Worm (Caenorhabditis elegans) whole organism, L1 larva: ENCODE results near the gene zyg-11.
A peak's percentile ranks its signal among the peaks of the same experiment; 100 is the strongest.

Experiments
- C34B4.2 ChIP-seq: sonication (generic microtip); optimal IDR thresholded peaks from 2 replicates; lab custom pipeline; 2017; ENCODE audit warnings: mild to moderate bottlenecking, missing genetic modification characterization, missing compliant biosample characterization
- F16B12.6 ChIP-seq: fragments of 150-350 bp; optimal IDR thresholded peaks from 2 replicates; lab custom pipeline; 2014; ENCODE audit warnings: missing biosample characterization, missing genetic modification characterization
- alr-1 ChIP-seq: fragments of 200-800 bp; sonication (Bioruptor generic); optimal IDR thresholded peaks from 2 replicates; lab custom pipeline; 2018; ENCODE audit warnings: borderline replicate concordance, mild to moderate bottlenecking, missing genetic modification characterization, missing compliant biosample characterization
- efl-1 ChIP-seq, 4 experiments: fragments of 150-350 bp; optimal IDR thresholded peaks in 3 of 4; peaks in 1 of 4; 1 replicate in 1 of 4; 2 replicates in 3 of 4; lab custom pipeline; 2014; ENCODE audit warnings: missing biosample characterization in 2 of 4, missing genetic modification characterization in 2 of 4, missing genetic modification reagents in 2 of 4
- fkh-10 ChIP-seq: sonication (generic microtip); optimal IDR thresholded peaks from 2 replicates; lab custom pipeline; 2017; ENCODE audit warnings: missing biosample characterization, missing genetic modification reagents, missing genetic modification characterization
- fkh-4 ChIP-seq: sonication (generic microtip); optimal IDR thresholded peaks from 2 replicates; lab custom pipeline; 2016; ENCODE audit warnings: missing compliant biosample characterization, missing genetic modification characterization, borderline replicate concordance
- fkh-8 ChIP-seq: sonication (generic microtip); optimal IDR thresholded peaks from 2 replicates; lab custom pipeline; 2016; ENCODE audit warnings: mild to moderate bottlenecking, missing genetic modification characterization, missing compliant biosample characterization
- grh-1 ChIP-seq: fragments of 200-800 bp; sonication (Bioruptor generic); IDR thresholded peaks from 2 replicates; pipeline ENCODE4 v1.3.6; 2022; ENCODE audit warnings: missing genetic modification reagents, missing genetic modification characterization, missing compliant biosample characterization
- hlh-17 ChIP-seq: fragments of 200-800 bp; sonication (Bioruptor generic); optimal IDR thresholded peaks from 2 replicates; lab custom pipeline; 2018; ENCODE audit warnings: missing genetic modification characterization, mild to moderate bottlenecking, missing compliant biosample characterization, moderate library complexity, borderline replicate concordance
- jun-1 ChIP-seq: fragments of 150-350 bp; optimal IDR thresholded peaks from 2 replicates; lab custom pipeline; 2014; ENCODE audit warnings: missing biosample characterization, missing genetic modification reagents, missing genetic modification characterization
- lin-14 ChIP-seq: fragments of 200-800 bp; sonication (Bioruptor generic); optimal IDR thresholded peaks from 2 replicates; lab custom pipeline; 2018; ENCODE audit warnings: mild to moderate bottlenecking, missing genetic modification characterization, moderate library complexity, missing compliant biosample characterization
- lir-3 ChIP-seq: sonication (generic microtip); optimal IDR thresholded peaks from 2 replicates; lab custom pipeline; 2016; ENCODE audit warnings: mild to moderate bottlenecking, missing genetic modification characterization, moderate library complexity, missing compliant biosample characterization; ENCODE audit not compliant: poor library complexity
- lsy-2 ChIP-seq, 2 experiments: fragments of 150-350 bp; optimal IDR thresholded peaks; 2 replicates each; lab custom pipeline; 2014; ENCODE audit warnings: missing biosample characterization in 2 of 2, missing genetic modification characterization in 2 of 2
- nhr-20 ChIP-seq: sonication (generic microtip); optimal IDR thresholded peaks from 2 replicates; lab custom pipeline; 2016; ENCODE audit warnings: mild to moderate bottlenecking, missing genetic modification characterization, missing compliant biosample characterization
- nhr-47 ChIP-seq: sonication (generic microtip); optimal IDR thresholded peaks from 2 replicates; lab custom pipeline; 2016; ENCODE audit warnings: mild to moderate bottlenecking, missing genetic modification characterization, moderate library complexity, missing compliant biosample characterization
- nhr-71 ChIP-seq: sonication (generic microtip); optimal IDR thresholded peaks from 2 replicates; lab custom pipeline; 2016; ENCODE audit warnings: mild to moderate bottlenecking, missing genetic modification characterization, moderate library complexity, missing compliant biosample characterization
- snu-23 ChIP-seq: sonication (generic microtip); optimal IDR thresholded peaks from 2 replicates; lab custom pipeline; 2016; ENCODE audit warnings: missing genetic modification characterization, missing compliant biosample characterization
- sox-4 ChIP-seq: sonication (generic microtip); optimal IDR thresholded peaks from 2 replicates; lab custom pipeline; 2016; ENCODE audit warnings: missing genetic modification characterization, missing compliant biosample characterization
- unc-62 ChIP-seq: fragments of 150-350 bp; optimal IDR thresholded peaks from 2 replicates; lab custom pipeline; 2014; ENCODE audit warnings: missing biosample characterization, missing genetic modification reagents, missing genetic modification characterization
- unc-86 ChIP-seq: sonication (generic microtip); optimal IDR thresholded peaks from 2 replicates; lab custom pipeline; 2016; ENCODE audit warnings: missing genetic modification characterization, missing compliant biosample characterization
- vab-15 ChIP-seq: sonication (generic microtip); optimal IDR thresholded peaks from 2 replicates; lab custom pipeline; 2017; ENCODE audit warnings: missing genotype, mild to moderate bottlenecking, missing genetic modification characterization, missing compliant biosample characterization
- xbp-1 ChIP-seq: sonication (generic microtip); optimal IDR thresholded peaks from 2 replicates; lab custom pipeline; 2016; ENCODE audit warnings: missing genetic modification characterization, missing compliant biosample characterization
- ztf-11 ChIP-seq, 2 experiments: sonication (generic microtip); optimal IDR thresholded peaks; 2 replicates each; lab custom pipeline; 2016 to 2017; ENCODE audit warnings: missing genetic modification characterization in 2 of 2, missing biosample characterization in 1 of 2, missing compliant biosample characterization in 1 of 2
- ztf-4 ChIP-seq: fragments of 150-350 bp; optimal IDR thresholded peaks from 2 replicates; lab custom pipeline; 2014; ENCODE audit warnings: missing biosample characterization, missing genetic modification characterization

The zyg-11 gene

ce11 chrII:8017380-8017779, at the start of gene zyg-11:
Gene zyg-11, plus strand, starts transcription at chrII:8017680.
- TF ChIP-seq efl-1 (optimal IDR thresholded peaks at IDR 0.05; lab: Kevin White, UChicago) (peak in 1 of 2 experiments; percentile 12), efl-1 (GFP tag; optimal IDR thresholded peaks at IDR 0.05 in 1 of 2; lab: Kevin White, UChicago) (no peak), fkh-4 (tag; lab: Kevin White, UChicago) (no peak), lir-3 (tag; lab: Kevin White, UChicago) (peak; percentile 7)

DNA sequence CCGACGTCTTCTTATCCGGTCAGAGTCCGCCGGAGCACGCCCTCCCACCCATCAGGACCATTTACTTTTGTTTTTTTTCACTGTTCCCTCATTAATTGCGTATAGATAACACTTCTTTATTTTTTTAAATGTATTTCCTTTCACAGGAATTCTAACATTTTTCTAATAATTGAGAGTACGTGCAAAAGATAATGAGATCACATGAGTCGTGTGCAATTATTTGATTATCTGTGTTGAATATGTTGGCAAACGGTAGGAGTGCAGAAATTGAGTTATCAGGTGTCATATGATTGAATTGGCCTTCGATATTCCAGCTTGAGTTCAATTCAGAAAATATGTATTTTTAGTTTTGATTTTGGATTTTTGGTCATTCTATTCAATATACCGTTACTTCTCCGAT, 49.1 kb upstream of the zyg-11 start:
- peak; percentile 45 for TF ChIP-seq nhr-47 (tag; lab: Kevin White, UChicago)
- no peak for TF ChIP-seq alr-1 (tag; lab: Kevin White, UChicago)
- peak; percentile 39 for TF ChIP-seq nhr-71
- TF ChIP-seq fkh-8: peak; percentile 9

- TF ChIP-seq nhr-71 (peak; percentile 22), C34B4.2 (tag; lab: Kevin White, UChicago) (no peak), unc-86 (peak; percentile 7), efl-1 (optimal IDR thresholded peaks at IDR 0.05; lab: Kevin White, UChicago) (no peak), efl-1 (GFP tag; optimal IDR thresholded peaks at IDR 0.05 in 1 of 2; lab: Kevin White, UChicago) (peak in 1 of 2 experiments; percentile 71), lin-14 (GFP tag; lab: Kevin White, UChicago) (peak; percentile 60), ztf-11 (tag; optimal IDR thresholded peaks at IDR 0.05; lab: Kevin White, UChicago) (no peak)
- TF ChIP-seq, all 84 proteins: peak for 4
Observed at ce11 chrII:7974189-7974823, 43.2 kb upstream of the zyg-11 start.

DNA sequence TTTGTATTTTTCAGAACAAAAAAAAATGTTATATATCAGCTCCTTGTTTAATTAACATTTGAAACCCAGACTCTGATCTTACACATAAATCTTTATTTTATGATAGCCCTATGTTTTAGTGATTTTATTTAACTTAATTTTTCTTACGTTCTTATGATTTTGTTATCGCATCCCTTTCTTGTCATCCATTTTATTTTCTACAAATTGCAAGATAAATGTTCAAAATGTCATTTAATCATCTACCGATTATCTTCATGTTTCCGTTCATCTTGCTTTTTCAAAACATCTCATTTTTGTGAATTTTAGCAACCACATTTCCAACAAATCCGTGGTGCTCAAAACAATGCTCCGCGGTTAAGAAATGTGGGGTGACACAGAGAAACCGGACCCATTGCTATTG, 41.2 kb upstream of the zyg-11 start, which contains the start of gene DH11.5:
DH11.5 (plus strand) TSS at position 301 of the 400 bp plus-strand sequence.
- TF ChIP-seq unc-62 (GFP tag; lab: Kevin White, UChicago) (no peak), fkh-10 (GFP tag; lab: Kevin White, UChicago) (no peak)

DNA sequence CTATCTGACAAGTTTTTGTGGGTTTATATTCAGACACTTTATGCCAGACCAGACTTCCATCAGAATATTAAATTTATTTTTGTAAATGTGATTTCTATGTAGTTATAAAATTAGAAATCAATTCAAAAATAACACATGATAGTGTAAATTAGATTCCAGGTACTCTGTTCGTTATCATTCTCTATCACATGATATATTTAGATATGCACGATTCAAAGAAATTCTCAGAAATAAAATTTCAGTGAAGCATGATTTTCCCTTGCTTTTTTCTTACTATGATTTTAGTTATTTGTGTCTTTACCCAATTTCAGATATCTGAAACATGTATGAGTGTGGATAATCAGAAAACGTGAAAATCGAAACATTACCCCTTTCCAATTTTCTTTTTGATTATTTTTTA, 40.0 kb upstream of the zyg-11 start:
- TF ChIP-seq lsy-2 (tag; optimal IDR thresholded peaks at IDR 0.05; lab: Kevin White, UChicago): peak in 1 of 2 experiments; percentile 26
- peak; percentile 7 for TF ChIP-seq lin-14 (GFP tag; lab: Kevin White, UChicago)
- peak; percentile 11 for TF ChIP-seq ztf-4 (tag; lab: Kevin White, UChicago)
- no peak for TF ChIP-seq jun-1 (tag; lab: Kevin White, UChicago)
- TF ChIP-seq fkh-8: peak; percentile 82
- no peak for TF ChIP-seq vab-15 (tag; lab: Kevin White, UChicago)
- TF ChIP-seq sox-4 (tag; lab: Kevin White, UChicago): peak; percentile 61
- TF ChIP-seq fkh-10 (GFP tag; lab: Kevin White, UChicago): peak; percentile 10
- TF ChIP-seq nhr-71: peak; percentile 75
- TF ChIP-seq xbp-1: no peak
- TF ChIP-seq nhr-47 (tag; lab: Kevin White, UChicago): peak; percentile 74
- TF ChIP-seq nhr-20 (tag; lab: Kevin White, UChicago): peak; percentile 9

ce11 chrII:7981084-7981483, 36.4 kb upstream of the zyg-11 start:
- TF ChIP-seq ztf-4 (tag; lab: Kevin White, UChicago) (no peak), sox-4 (tag; lab: Kevin White, UChicago) (no peak), F16B12.6 (tag; lab: Kevin White, UChicago) (no peak), unc-62 (GFP tag; lab: Kevin White, UChicago) (no peak), grh-1 (GFP tag; lab: Robert Waterston, UW) (no peak), hlh-17 (GFP tag; lab: Kevin White, UChicago) (no peak)

DNA sequence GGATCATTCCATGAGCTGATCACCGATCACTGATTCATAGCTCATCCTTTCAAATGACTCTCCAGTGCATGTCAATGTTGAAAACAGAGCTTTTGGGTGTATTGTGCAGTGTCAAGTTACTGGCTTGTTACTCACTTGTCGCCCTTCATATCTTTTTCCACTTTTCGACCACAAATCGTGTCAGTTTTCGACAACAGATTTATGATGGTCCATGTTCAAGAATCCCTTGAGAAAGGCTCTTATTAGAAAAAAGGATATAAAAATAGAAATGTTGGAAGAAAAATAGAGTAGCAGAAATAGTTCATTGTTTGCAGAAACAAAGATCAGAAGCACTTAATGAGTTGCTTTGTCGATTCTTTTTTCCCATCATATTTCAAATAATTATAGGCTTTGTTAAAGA, 34.0 kb upstream of the zyg-11 start:
- no peak for TF ChIP-seq lsy-2 (tag; optimal IDR thresholded peaks at IDR 0.05; lab: Kevin White, UChicago)

DNA sequence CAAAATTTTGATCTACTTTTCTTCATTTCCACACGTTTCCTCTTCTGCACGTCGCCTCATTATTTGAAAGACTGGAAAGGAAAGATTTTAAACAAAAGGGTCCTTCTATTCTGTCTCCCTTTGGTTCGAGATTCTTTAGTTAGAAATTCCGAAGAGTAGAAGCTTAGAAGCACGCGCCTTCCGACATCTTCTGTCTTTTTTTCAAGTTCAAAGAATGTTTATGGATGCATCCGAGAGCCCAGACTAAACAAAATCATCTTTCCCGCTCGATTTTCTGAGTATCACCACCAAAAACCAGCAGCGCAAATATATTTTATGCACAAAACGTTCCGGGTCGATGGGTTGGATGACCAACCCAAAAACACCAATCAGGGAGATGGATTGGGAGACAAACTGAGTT, 33.4 kb upstream of the zyg-11 start:
- no peak for TF ChIP-seq snu-23 (GFP tag; lab: Kevin White, UChicago)
- TF ChIP-seq unc-86: peak; percentile 10
- TF ChIP-seq fkh-10 (GFP tag; lab: Kevin White, UChicago): peak; percentile 25
- no peak for TF ChIP-seq xbp-1
- peak; percentile 21 for TF ChIP-seq lin-14 (GFP tag; lab: Kevin White, UChicago)
